Worm (Caenorhabditis elegans): ENCODE data around the gene hsp-75.

DNA sequence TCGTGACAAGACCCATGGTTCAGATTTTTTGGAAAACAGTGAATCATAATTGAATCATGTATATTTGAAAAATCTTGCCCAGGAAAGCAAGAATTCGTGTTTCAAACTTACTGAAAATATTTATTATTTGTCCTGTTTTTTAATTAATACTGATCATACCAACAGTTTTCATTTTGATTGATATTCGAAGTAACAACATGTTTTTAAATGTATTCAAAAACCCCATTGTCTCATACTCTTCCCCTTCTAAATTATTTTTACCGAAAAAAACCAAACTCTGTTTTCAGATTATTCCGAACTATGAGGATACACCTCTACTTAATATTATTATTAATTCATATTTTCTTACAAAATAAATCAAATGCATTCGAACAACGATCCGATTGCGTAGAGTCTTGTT, 10.3 kb downstream of the hsp-75 start, which contains the start of gene R151.1:
- TF ChIP-seq unc-98 (GFP tag; IDR thresholded peaks at IDR 0.05) (no peak), hlh-17 (GFP tag; optimal IDR thresholded peaks at IDR 0.05; ENCODE audit: borderline replicate concordance) (no peak), fkh-8 (tag; optimal IDR thresholded peaks at IDR 0.05) (no peak), ets-5 (GFP tag; IDR thresholded peaks at IDR 0.05) (no peak), nhr-28 (tag; optimal IDR thresholded peaks at IDR 0.05) (no peak), F16B12.6 (tag; optimal IDR thresholded peaks at IDR 0.05) (no peak), snpc-4 (tag; optimal IDR thresholded peaks at IDR 0.05) (no peak)

All from whole organism, L1 larva.